Worm (Caenorhabditis elegans): ENCODE data around the gene mrpl-46.

mrpl-46 gene

DNA sequence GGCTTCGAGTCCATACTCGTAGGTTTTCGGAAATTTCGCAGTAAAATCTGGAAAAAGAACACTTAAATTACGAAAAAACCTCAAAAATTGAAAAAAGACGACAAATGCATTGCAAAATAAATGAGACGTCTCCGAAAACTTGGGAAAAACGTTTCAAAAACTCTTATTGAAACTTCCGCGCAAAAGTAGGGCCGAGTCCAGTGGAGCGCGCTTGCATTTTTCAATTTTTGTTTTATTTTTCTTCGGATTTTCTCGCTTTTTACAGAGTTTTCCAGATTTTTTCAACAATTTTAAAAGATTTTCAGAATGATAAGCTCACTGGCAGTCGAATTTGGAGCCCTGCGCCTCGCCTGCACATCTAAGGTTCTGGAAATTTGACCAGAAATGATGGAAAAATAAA lies 27.7 kb upstream of the mrpl-46 start, which contains the start of gene mrpl-2:
mrpl-2 (plus strand) TSS at position 307 of the 400 bp plus-strand sequence.
- peak; percentile 9 for TF ChIP-seq elt-2 (tag; optimal IDR thresholded peaks at IDR 0.05)
- no peak for TF ChIP-seq che-1 (tag; optimal IDR thresholded peaks at IDR 0.05)

DNA sequence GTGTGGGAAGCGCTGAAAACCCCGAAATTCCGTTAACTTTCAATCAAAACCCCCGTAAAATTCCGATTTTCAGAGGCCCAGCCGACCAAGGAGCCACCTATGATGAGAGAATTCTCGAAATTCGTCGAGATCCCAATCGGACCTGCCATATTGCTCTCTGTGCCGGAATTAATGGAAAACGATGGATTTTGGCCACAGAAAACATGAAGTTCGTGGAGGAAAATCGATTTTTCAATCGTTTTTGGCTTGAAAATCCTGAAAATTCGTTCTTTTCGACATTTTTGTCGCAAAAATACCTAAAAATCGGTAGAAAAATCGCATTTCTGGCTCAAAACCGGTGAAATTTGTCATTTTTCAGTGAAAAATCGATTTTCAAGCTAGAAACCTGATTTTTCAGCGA lies 27.0 kb upstream of the mrpl-46 start:
- TF ChIP-seq syd-9 (tag; optimal IDR thresholded peaks at IDR 0.05) = no peak

DNA sequence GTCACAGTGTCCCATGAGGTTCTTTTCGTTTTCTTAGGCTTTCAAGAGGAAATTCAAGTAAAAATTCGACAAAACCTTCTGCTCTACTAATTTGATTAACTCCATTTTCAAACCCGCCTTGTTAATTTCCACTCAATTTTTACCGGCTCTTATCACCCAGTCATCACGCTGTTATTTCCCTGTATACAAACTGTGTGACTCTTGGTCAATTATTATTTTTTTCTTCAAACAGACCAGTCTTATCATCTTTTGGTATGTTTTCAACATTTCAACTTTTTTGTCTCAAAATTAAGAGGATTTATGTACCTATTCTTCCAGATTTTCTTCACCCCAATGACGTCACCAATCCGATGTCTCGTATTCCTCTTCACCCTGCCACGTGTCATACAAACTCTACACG lies 22.1 kb upstream of the mrpl-46 start, which contains the start of gene ugt-52:
ugt-52 (plus strand) TSS at position 301 of the 400 bp plus-strand sequence.
- TF ChIP-seq che-1 (tag; optimal IDR thresholded peaks at IDR 0.05) (no peak), ceh-45 (GFP tag; IDR thresholded peaks at IDR 0.05) (no peak), hlh-15 (tag; optimal IDR thresholded peaks at IDR 0.05) (no peak), nhr-11 (tag; optimal IDR thresholded peaks at IDR 0.05) (no peak), syd-9 (tag; optimal IDR thresholded peaks at IDR 0.05) (no peak), hlh-6 (tag; optimal IDR thresholded peaks at IDR 0.05) (no peak), elt-2 (tag; optimal IDR thresholded peaks at IDR 0.05) (no peak), ahr-1 (tag; optimal IDR thresholded peaks at IDR 0.05) (no peak), ref-2 (tag; optimal IDR thresholded peaks at IDR 0.05) (no peak), pag-3 (tag; optimal IDR thresholded peaks at IDR 0.05; ENCODE audit: borderline replicate concordance) (no peak), pha-2 (tag; optimal IDR thresholded peaks at IDR 0.05) (no peak)

DNA sequence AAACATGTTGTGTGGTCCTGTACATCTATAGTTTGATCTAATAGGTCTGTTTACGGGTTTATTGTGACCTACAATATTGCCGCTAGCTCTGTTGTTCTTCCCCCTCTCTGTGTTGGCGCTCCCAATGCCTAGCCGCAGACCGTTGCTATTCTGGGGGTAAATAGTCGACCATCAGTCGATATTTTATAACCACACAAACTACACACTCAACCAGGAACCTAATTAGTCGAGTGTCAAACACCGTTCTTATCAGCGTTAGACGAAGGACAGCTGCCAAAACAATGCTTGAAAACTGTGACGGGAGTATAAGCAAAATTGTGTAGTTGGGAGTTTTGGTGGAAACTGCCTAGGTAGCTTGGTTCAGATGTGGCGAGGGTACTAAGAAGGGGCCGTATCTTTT lies 18.2 kb upstream of the mrpl-46 start:
- TF ChIP-seq nfya-1 (tag; optimal IDR thresholded peaks at IDR 0.05) (no peak), Y22D7AL.16 (tag; optimal IDR thresholded peaks at IDR 0.05) (no peak), ahr-1 (tag; optimal IDR thresholded peaks at IDR 0.05) (no peak), ceh-18 (tag; optimal IDR thresholded peaks at IDR 0.05) (no peak), dve-1 (tag; optimal IDR thresholded peaks at IDR 0.05) (no peak), sox-2 (GFP tag; IDR thresholded peaks at IDR 0.05) (no peak), mec-3 (tag; optimal IDR thresholded peaks at IDR 0.05; ENCODE audit: borderline replicate concordance) (no peak), odd-2 (tag; optimal IDR thresholded peaks at IDR 0.05) (no peak), sdc-2 (tag; optimal IDR thresholded peaks at IDR 0.05) (no peak), unc-86 (tag; optimal IDR thresholded peaks at IDR 0.05) (no peak), ztf-16 (tag; optimal IDR thresholded peaks at IDR 0.05) (no peak), hlh-8 (tag; optimal IDR thresholded peaks at IDR 0.05) (no peak), eyg-1 (tag; optimal IDR thresholded peaks at IDR 0.05) (no peak), ceh-6 (GFP tag; optimal IDR thresholded peaks at IDR 0.05) (no peak), dmd-4 (tag; optimal IDR thresholded peaks at IDR 0.05; ENCODE audit: borderline replicate concordance) (no peak), ceh-14 (tag; optimal IDR thresholded peaks at IDR 0.05) (no peak), syd-9 (tag; optimal IDR thresholded peaks at IDR 0.05) (no peak)

DNA sequence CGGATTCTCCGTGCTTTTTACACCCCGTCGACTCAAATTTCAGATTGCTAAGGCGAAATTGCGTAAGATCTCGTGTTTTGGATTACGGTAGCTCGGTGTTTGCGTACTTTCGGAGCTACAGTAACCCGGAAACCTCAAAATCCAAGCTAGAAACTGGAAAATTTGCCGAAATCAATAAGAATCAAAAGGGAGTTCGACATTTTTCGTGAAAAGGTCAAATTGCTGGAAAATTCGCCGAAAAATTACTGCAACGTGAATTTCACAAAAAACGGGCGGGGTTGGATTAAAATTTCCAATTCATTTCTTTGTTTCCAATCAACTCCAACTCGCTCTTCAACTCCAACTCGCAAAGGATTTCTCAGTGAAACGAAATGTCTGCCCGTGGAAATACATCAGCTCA lies 12.9 kb upstream of the mrpl-46 start, which contains the start of gene F56B3.6:
F56B3.6 (plus strand) TSS at position 301 of the 400 bp plus-strand sequence.
- no peak for TF ChIP-seq ref-2 (tag; optimal IDR thresholded peaks at IDR 0.05)
- TF ChIP-seq hlh-6 (tag; optimal IDR thresholded peaks at IDR 0.05) = no peak
- no peak for TF ChIP-seq rnt-1 (tag; optimal IDR thresholded peaks at IDR 0.05)
- no peak for TF ChIP-seq pros-1 (tag; optimal IDR thresholded peaks at IDR 0.05)
- TF ChIP-seq syd-9 (tag; optimal IDR thresholded peaks at IDR 0.05) = no peak
- TF ChIP-seq ahr-1 (tag; optimal IDR thresholded peaks at IDR 0.05) = no peak
- TF ChIP-seq nhr-232 (tag; optimal IDR thresholded peaks at IDR 0.05) = no peak
- TF ChIP-seq elt-4 (tag; optimal IDR thresholded peaks at IDR 0.05) = no peak
- no peak for TF ChIP-seq fkh-10 (GFP tag; optimal IDR thresholded peaks at IDR 0.05)
- TF ChIP-seq ets-4 (tag; optimal IDR thresholded peaks at IDR 0.05) = no peak
- TF ChIP-seq zip-5 (tag; optimal IDR thresholded peaks at IDR 0.05) = no peak
- no peak for TF ChIP-seq che-1 (tag; optimal IDR thresholded peaks at IDR 0.05)
- TF ChIP-seq ceh-9 (tag; optimal IDR thresholded peaks at IDR 0.05) = no peak
- TF ChIP-seq pha-4 (tag; optimal IDR thresholded peaks at IDR 0.05) = no peak
- TF ChIP-seq elt-2 (tag; optimal IDR thresholded peaks at IDR 0.05) = no peak
- TF ChIP-seq dmd-4 (tag; optimal IDR thresholded peaks at IDR 0.05; ENCODE audit: borderline replicate concordance) = no peak
- TF ChIP-seq Y22D7AL.16 (tag; optimal IDR thresholded peaks at IDR 0.05) = no peak
- TF ChIP-seq pax-1 (tag; optimal IDR thresholded peaks at IDR 0.05) = no peak

Data from whole organism, late embryonic.